Fruit fly (Drosophila melanogaster) whole organism, embryonic: Measurements from ENCODE around the gene Hnf4.

ENCODE experiments used
- Abd-B ChIP-seq: fragments of 200-800 bp; sonication (Bioruptor generic); optimal IDR thresholded peaks from 2 replicates; lab custom pipeline; 2018; ENCODE audit warnings: missing biosample characterization, mild to moderate bottlenecking, missing genetic modification characterization, moderate library complexity
- BEAF-32 ChIP-seq: fragments of 200-800 bp; sonication (Bioruptor generic); optimal IDR thresholded peaks from 3 replicates; lab custom pipeline; 2017; ENCODE audit warnings: missing biosample characterization, missing genetic modification characterization, mild to moderate bottlenecking, moderate library complexity, missing genetic modification reagents
- CG11504 ChIP-seq: fragments of 200-800 bp; sonication (Bioruptor generic); optimal IDR thresholded peaks from 3 replicates; lab custom pipeline; 2019; ENCODE audit warnings: missing biosample characterization, mild to moderate bottlenecking, missing genetic modification characterization, moderate library complexity
- CG12391 ChIP-seq: fragments of 200-800 bp; sonication (Bioruptor generic); optimal IDR thresholded peaks from 3 replicates; lab custom pipeline; 2018; ENCODE audit warnings: missing biosample characterization, mild to moderate bottlenecking, missing genetic modification characterization, moderate library complexity
- CG12659 ChIP-seq: fragments of 200-800 bp; sonication (Bioruptor generic); optimal IDR thresholded peaks from 3 replicates; lab custom pipeline; 2017; ENCODE audit warnings: mild to moderate bottlenecking, missing biosample characterization, missing genetic modification reagents, missing genetic modification characterization
- CG13894 ChIP-seq: fragments of 200-800 bp; sonication (Bioruptor generic); optimal IDR thresholded peaks from 3 replicates; lab custom pipeline; 2018; ENCODE audit warnings: missing biosample characterization, mild to moderate bottlenecking, missing genetic modification characterization, moderate library complexity
- CG14710 ChIP-seq: fragments of 200-800 bp; sonication (Bioruptor generic); optimal IDR thresholded peaks from 3 replicates; lab custom pipeline; 2019; ENCODE audit warnings: missing biosample characterization, mild to moderate bottlenecking, missing genetic modification characterization, moderate library complexity
- CG15514 ChIP-seq: fragments of 200-800 bp; sonication (Bioruptor generic); optimal IDR thresholded peaks from 3 replicates; lab custom pipeline; 2017; ENCODE audit warnings: missing biosample characterization, missing genetic modification characterization, mild to moderate bottlenecking, moderate library complexity, missing genetic modification reagents
- CG1603 ChIP-seq: fragments of 200-800 bp; sonication (Bioruptor generic); optimal IDR thresholded peaks from 2 replicates; lab custom pipeline; 2019; ENCODE audit warnings: missing biosample characterization, mild to moderate bottlenecking, missing genetic modification characterization, moderate library complexity
- CG2678 ChIP-seq: fragments of 200-800 bp; sonication (Bioruptor generic); optimal IDR thresholded peaks from 3 replicates; lab custom pipeline; 2019; ENCODE audit warnings: missing biosample characterization, mild to moderate bottlenecking, missing genetic modification characterization, moderate library complexity
- CG2712 ChIP-seq: fragments of 200-800 bp; optimal IDR thresholded peaks from 3 replicates; lab custom pipeline; 2019; ENCODE audit warnings: missing biosample characterization, mild to moderate bottlenecking, missing genetic modification characterization, moderate library complexity
- CG34422 ChIP-seq: fragments of 200-800 bp; sonication (Bioruptor generic); IDR thresholded peaks from 3 replicates; pipeline ENCODE4 v1.3.6; 2022; ENCODE audit warnings: missing biosample characterization, missing genetic modification characterization
- CG3847 ChIP-seq: fragments of 200-800 bp; sonication (Bioruptor generic); IDR thresholded peaks from 2 replicates; pipeline ENCODE4 v1.3.6; 2022; ENCODE audit warnings: missing biosample characterization, missing genetic modification characterization
- CG4707 ChIP-seq: fragments of 200-800 bp; sonication (Bioruptor generic); optimal IDR thresholded peaks from 2 replicates; lab custom pipeline; 2018; ENCODE audit warnings: missing biosample characterization, mild to moderate bottlenecking, missing genetic modification characterization, moderate library complexity
- CG8290 ChIP-seq, 3 experiments: fragments of 200-800 bp; sonication (Bioruptor generic); optimal IDR thresholded peaks; 2 replicates each; lab custom pipeline; 2016 to 2019; ENCODE audit warnings: missing biosample characterization in 3 of 3, missing genetic modification characterization in 3 of 3, mild to moderate bottlenecking in 2 of 3, moderate library complexity in 1 of 3
- CG9797 ChIP-seq: fragments of 200-800 bp; sonication (Bioruptor generic); optimal IDR thresholded peaks from 3 replicates; lab custom pipeline; 2018; ENCODE audit warnings: missing biosample characterization, mild to moderate bottlenecking, missing genetic modification characterization
- CTCF ChIP-seq: fragments of 200-800 bp; sonication (Bioruptor generic); optimal IDR thresholded peaks from 2 replicates; lab custom pipeline; 2017; ENCODE audit warnings: missing biosample characterization, mild to moderate bottlenecking, missing genetic modification characterization, moderate library complexity
- CoRest ChIP-seq: fragments of 200-800 bp; sonication (Bioruptor generic); optimal IDR thresholded peaks from 3 replicates; lab custom pipeline; 2018; ENCODE audit warnings: missing biosample characterization, mild to moderate bottlenecking, missing genetic modification characterization, moderate library complexity
- Ets65A ChIP-seq: fragments of 200-800 bp; sonication (Bioruptor generic); peaks from one replicate; lab custom pipeline; 2016; ENCODE audit warnings: missing biosample characterization, missing genetic modification characterization
- Fer2 ChIP-seq: fragments of 200-800 bp; sonication (Bioruptor generic); optimal IDR thresholded peaks from 2 replicates; lab custom pipeline; 2018; ENCODE audit warnings: missing biosample characterization, mild to moderate bottlenecking, missing genetic modification characterization, moderate library complexity
- Hey ChIP-seq: fragments of 200-800 bp; sonication (Bioruptor generic); optimal IDR thresholded peaks from 3 replicates; lab custom pipeline; 2018; ENCODE audit warnings: missing biosample characterization, mild to moderate bottlenecking, missing genetic modification characterization
- Hmr ChIP-seq: fragments of 200-800 bp; sonication (Bioruptor generic); optimal IDR thresholded peaks from 3 replicates; lab custom pipeline; 2017; ENCODE audit warnings: mild to moderate bottlenecking, missing biosample characterization, missing genetic modification reagents, missing genetic modification characterization
- Myb ChIP-seq: fragments of 200-800 bp; sonication (Bioruptor generic); optimal IDR thresholded peaks from 2 replicates; lab custom pipeline; 2016; ENCODE audit warnings: missing biosample characterization, missing genetic modification characterization
- Scr ChIP-seq: fragments of 200-800 bp; sonication (Bioruptor generic); IDR thresholded peaks from 2 replicates; pipeline ENCODE4 v1.3.6; 2022; ENCODE audit warnings: missing biosample characterization, missing genetic modification characterization; ENCODE audit not compliant: partially characterized antibody
- abd-A ChIP-seq: fragments of 200-800 bp; sonication (Bioruptor generic); optimal IDR thresholded peaks from 3 replicates; lab custom pipeline; 2019; ENCODE audit warnings: missing biosample characterization, mild to moderate bottlenecking, missing genetic modification characterization, moderate library complexity
- amos ChIP-seq: fragments of 200-800 bp; sonication (Bioruptor generic); IDR thresholded peaks from 2 replicates; pipeline ENCODE4 v1.3.6; 2022; ENCODE audit warnings: missing biosample characterization, missing genetic modification characterization; ENCODE audit not compliant: partially characterized antibody
- btn ChIP-seq: fragments of 200-800 bp; sonication (Bioruptor generic); optimal IDR thresholded peaks from 2 replicates; lab custom pipeline; 2016; ENCODE audit warnings: missing biosample characterization, missing genetic modification characterization
- dati ChIP-seq: fragments of 200-800 bp; sonication (Bioruptor generic); IDR thresholded peaks from 2 replicates; pipeline ENCODE4 v1.3.6; 2022; ENCODE audit warnings: missing biosample characterization, missing genetic modification characterization
- exex ChIP-seq: fragments of 200-800 bp; sonication (Bioruptor generic); optimal IDR thresholded peaks from 4 replicates; lab custom pipeline; 2018; ENCODE audit warnings: missing biosample characterization, mild to moderate bottlenecking, missing genetic modification characterization, moderate library complexity
- gcm ChIP-seq: fragments of 200-800 bp; sonication (Bioruptor generic); optimal IDR thresholded peaks from 2 replicates; lab custom pipeline; 2019; ENCODE audit warnings: missing biosample characterization, mild to moderate bottlenecking, missing genetic modification characterization, moderate library complexity
- gfzf ChIP-seq: fragments of 200-800 bp; sonication (Bioruptor generic); optimal IDR thresholded peaks from 2 replicates; lab custom pipeline; 2016; ENCODE audit warnings: missing biosample characterization, mild to moderate bottlenecking, missing genetic modification characterization, moderate library complexity
- grn ChIP-seq: fragments of 200-800 bp; sonication (Bioruptor generic); optimal IDR thresholded peaks from 3 replicates; lab custom pipeline; 2017; ENCODE audit warnings: missing biosample characterization, missing genetic modification characterization
- hkb ChIP-seq, 2 experiments: fragments of 200-800 bp in 1 of 2; fragments of >200 bp in 1 of 2; sonication (Bioruptor generic) in 1 of 2; IDR thresholded peaks in 1 of 2; optimal IDR thresholded peaks in 1 of 2; 2 replicates each; pipeline versions ENCODE4 v1.3.6 to Lab custom; 2017 to 2022; ENCODE audit warnings: missing biosample characterization in 1 of 2, missing genetic modification characterization in 1 of 2
- org-1 ChIP-seq: fragments of 200-800 bp; sonication (Bioruptor generic); optimal IDR thresholded peaks from 2 replicates; lab custom pipeline; 2017; ENCODE audit warnings: missing biosample characterization, missing genetic modification characterization
- pita ChIP-seq: fragments of 200-800 bp; sonication (Bioruptor generic); optimal IDR thresholded peaks from 2 replicates; lab custom pipeline; 2017; ENCODE audit warnings: missing biosample characterization, mild to moderate bottlenecking, missing genetic modification characterization
- prd ChIP-seq, 3 experiments: fragments of >200 bp in 2 of 3; fragments of 200-800 bp in 1 of 3; sonication (Bioruptor generic) in 1 of 3; optimal IDR thresholded peaks in 2 of 3; IDR thresholded peaks in 1 of 3; 2 replicates in 2 of 3; 3 replicates in 1 of 3; pipeline versions ENCODE4 v1.3.6 to Lab custom; 2017 to 2022; ENCODE audit warnings: missing biosample characterization in 1 of 3, missing genetic modification characterization in 1 of 3
- pros ChIP-seq: fragments of 200-800 bp; sonication (Bioruptor generic); optimal IDR thresholded peaks from 3 replicates; lab custom pipeline; 2019; ENCODE audit warnings: missing biosample characterization, mild to moderate bottlenecking, missing genetic modification characterization, moderate library complexity
- rib ChIP-seq: fragments of 200-800 bp; sonication (Bioruptor generic); IDR thresholded peaks from 2 replicates; pipeline ENCODE4 v1.3.6; 2022; ENCODE audit warnings: missing biosample characterization, missing genetic modification characterization
- row ChIP-seq: fragments of 200-800 bp; sonication (Bioruptor generic); IDR thresholded peaks from 3 replicates; pipeline ENCODE4 v1.3.6; 2022; ENCODE audit warnings: missing biosample characterization, missing genetic modification characterization
- stwl ChIP-seq: fragments of 200-800 bp; sonication (Bioruptor generic); optimal IDR thresholded peaks from 3 replicates; lab custom pipeline; 2018; ENCODE audit warnings: missing biosample characterization, mild to moderate bottlenecking, missing genetic modification characterization, moderate library complexity
- sug ChIP-seq: fragments of 200-800 bp; optimal IDR thresholded peaks from 2 replicates; lab custom pipeline; 2019; ENCODE audit warnings: missing biosample characterization, mild to moderate bottlenecking, missing genetic modification characterization, moderate library complexity
- vvl ChIP-seq: fragments of 200-800 bp; sonication (Bioruptor generic); IDR thresholded peaks from 2 replicates; pipeline ENCODE4 v1.3.6; 2022; ENCODE audit warnings: missing biosample characterization, missing genetic modification characterization
- wor ChIP-seq: fragments of 200-800 bp; sonication (Bioruptor generic); IDR thresholded peaks from 2 replicates; pipeline ENCODE4 v1.3.6; 2022; ENCODE audit warnings: missing biosample characterization, missing genetic modification characterization
- yki ChIP-seq: fragments of >200 bp; optimal IDR thresholded peaks from 3 replicates; lab custom pipeline; 2018

The Hnf4 gene

DNA sequence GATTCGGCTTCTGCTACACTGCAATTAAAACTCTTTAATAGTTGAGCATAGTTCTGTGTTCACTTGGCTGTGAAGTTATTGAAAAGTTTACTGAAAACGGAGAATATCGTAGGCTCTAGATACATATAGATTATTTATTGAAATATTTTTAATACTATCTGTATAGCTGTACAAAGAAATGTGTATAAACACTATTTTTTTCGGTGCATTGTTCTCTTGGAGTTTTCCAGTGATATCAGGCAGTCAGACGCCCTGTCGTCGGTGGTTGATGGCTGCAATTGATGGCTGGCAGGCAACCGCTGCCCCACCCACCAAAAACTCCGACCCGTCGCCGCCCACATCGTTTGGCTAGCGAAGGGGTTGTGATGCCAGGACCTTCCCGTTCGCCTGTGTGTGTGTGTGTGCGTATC lies 36.9 kb upstream of the Hnf4 start (continued):
- no peak for TF ChIP-seq prd (optimal IDR thresholded peaks at IDR 0.05; lab: Kevin White, UChicago)
- peak; percentile 54; the same call in 1 of the 3 replicates for TF ChIP-seq prd (GFP tag; IDR thresholded peaks at IDR 0.05; lab: Robert Waterston, UW)
- TF ChIP-seq hkb (optimal IDR thresholded peaks at IDR 0.05; lab: Kevin White, UChicago): no peak
- TF ChIP-seq hkb (GFP tag; IDR thresholded peaks at IDR 0.05; lab: Robert Waterston, UW): peak; percentile 46; the same call in 1 of the 2 replicates
- no peak for TF ChIP-seq dati (GFP tag; lab: Robert Waterston, UW)
- TF ChIP-seq, all 482 proteins: peak for 121

DNA sequence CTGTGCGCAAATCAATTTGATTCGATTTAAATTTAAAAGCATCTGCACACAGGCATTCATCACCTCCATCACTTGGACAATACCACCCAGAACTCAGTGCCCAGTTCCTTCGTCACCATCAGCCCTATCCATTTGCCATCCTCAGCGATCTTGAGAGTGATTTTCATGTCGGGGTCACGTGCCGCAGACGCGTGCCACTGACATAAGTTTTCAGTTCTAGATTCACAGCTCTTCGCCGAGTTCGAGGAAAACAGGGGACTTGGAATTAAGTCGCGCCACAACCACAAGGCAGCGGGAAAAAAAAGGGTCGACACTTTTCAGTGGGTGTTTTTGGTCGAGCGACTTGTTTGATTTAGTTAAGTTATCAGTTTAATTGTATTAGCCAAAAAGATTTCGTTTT lies 33.7 kb upstream of the Hnf4 start:
- TF ChIP-seq pros (GFP tag; lab: Kevin White, UChicago) (peak; percentile 69), Hey (tag; lab: Kevin White, UChicago) (peak; percentile 91), org-1 (GFP tag; lab: Kevin White, UChicago) (no peak)

DNA sequence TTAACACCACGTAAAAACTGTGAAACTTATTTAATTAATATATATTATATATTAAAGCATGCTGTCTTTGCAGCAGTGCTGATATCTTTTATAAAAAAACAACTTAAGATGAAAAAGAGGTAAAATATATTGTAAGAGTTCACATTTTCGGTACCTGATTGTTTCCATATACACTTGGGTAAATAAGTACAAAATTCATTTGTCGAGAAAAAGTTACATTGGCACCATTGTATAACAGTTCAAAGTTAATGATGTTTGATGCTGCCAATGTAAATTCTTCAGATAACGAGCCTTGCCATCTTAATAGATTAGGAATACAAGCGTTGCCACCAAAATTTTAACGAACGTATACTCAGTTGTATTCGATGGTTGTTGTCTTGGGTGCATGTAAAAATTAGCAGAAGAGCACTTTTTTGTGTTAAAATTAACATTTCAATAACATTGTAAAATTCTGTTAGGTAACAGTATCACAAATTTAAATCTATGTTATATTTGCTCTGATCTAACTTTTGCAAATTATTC lies 31.4 kb upstream of the Hnf4 start:
- TF ChIP-seq Fer2 (tag; lab: Kevin White, UChicago): no peak
- peak; percentile 9 for TF ChIP-seq CG12391
- TF ChIP-seq Abd-B: peak; percentile 66
- peak; percentile 18 for TF ChIP-seq CG15514
- peak; percentile 8 for TF ChIP-seq CG11504 (tag; lab: Kevin White, UChicago)
- peak; percentile 23 for TF ChIP-seq Myb (GFP tag; lab: Kevin White, UChicago)
- no peak for TF ChIP-seq rib (GFP tag; lab: Robert Waterston, UW)
- TF ChIP-seq yki (lab: Kevin White, UChicago): peak; percentile 2
- peak; percentile 8 for TF ChIP-seq sug
- TF ChIP-seq CG12659 (GFP tag; lab: Kevin White, UChicago): peak; percentile 54
- TF ChIP-seq stwl (tag; lab: Kevin White, UChicago): peak; percentile 49
- TF ChIP-seq CoRest (tag; lab: Kevin White, UChicago): peak; percentile 5
- TF ChIP-seq Scr (GFP tag; lab: Robert Waterston, UW): no peak
- TF ChIP-seq CG2678 (tag; lab: Kevin White, UChicago): peak; percentile 4
- peak; percentile 77 for TF ChIP-seq CTCF
- peak; percentile 34 for TF ChIP-seq CG2712 (tag; lab: Kevin White, UChicago)
- TF ChIP-seq CG14710 (tag; lab: Kevin White, UChicago): peak; percentile 44
- TF ChIP-seq BEAF-32 (GFP tag; lab: Kevin White, UChicago): peak; percentile 3
- peak; percentile 43 for TF ChIP-seq gfzf (GFP tag; lab: Kevin White, UChicago)
- no peak for TF ChIP-seq CG8290 (GFP tag; optimal IDR thresholded peaks at IDR 0.05; lab: Kevin White, UChicago)
- TF ChIP-seq CG8290 (tag; optimal IDR thresholded peaks at IDR 0.05; lab: Kevin White, UChicago): peak in 1 of 2 experiments; percentile 45
- TF ChIP-seq gcm (GFP tag; lab: Kevin White, UChicago): no peak
- no peak for TF ChIP-seq wor (GFP tag; lab: Robert Waterston, UW)
- TF ChIP-seq Hmr: peak; percentile 10
- TF ChIP-seq btn: no peak
- TF ChIP-seq exex (tag; lab: Kevin White, UChicago): peak; percentile 1
- no peak for TF ChIP-seq CG34422 (GFP tag; lab: Robert Waterston, UW)
- peak; percentile 28; the same call in 1 of the 2 replicates for TF ChIP-seq amos (GFP tag; lab: Robert Waterston, UW)
- peak; percentile 16 for TF ChIP-seq CG13894 (tag; lab: Kevin White, UChicago)
- peak; percentile 76 for TF ChIP-seq CG3847 (GFP tag; lab: Robert Waterston, UW)
- peak; percentile 31 for TF ChIP-seq Ets65A (GFP tag; lab: Kevin White, UChicago)
- TF ChIP-seq vvl (GFP tag; lab: Robert Waterston, UW): 0 out of 2 replicates have a peak, but pooled peaks have one; percentile 14
- TF ChIP-seq grn (GFP tag; lab: Kevin White, UChicago): no peak
- peak; percentile 79 for TF ChIP-seq row (GFP tag; lab: Robert Waterston, UW)
- peak; percentile 16 for TF ChIP-seq CG9797 (GFP tag; lab: Kevin White, UChicago)
- peak; percentile 47 for TF ChIP-seq abd-A (tag; lab: Kevin White, UChicago)
- TF ChIP-seq CG4707 (GFP tag; lab: Kevin White, UChicago): peak; percentile 14
- peak; percentile 81 for TF ChIP-seq pita
- TF ChIP-seq CG1603 (tag; lab: Kevin White, UChicago): peak; percentile 23
